Worm (Caenorhabditis elegans) whole organism, L3 larva: ENCODE results near the gene R13H4.5.

Experiments used
- ceh-82 ChIP-seq: fragments of 150-350 bp; optimal IDR thresholded peaks from 2 replicates; lab custom pipeline; 2014; ENCODE audit warnings: missing biosample characterization, missing genetic modification characterization
- egl-5 ChIP-seq: fragments of 150-350 bp; optimal IDR thresholded peaks from 2 replicates; lab custom pipeline; 2017; ENCODE audit warnings: missing biosample characterization, missing genetic modification reagents, missing genetic modification characterization, inconsistent platforms
- elt-3 ChIP-seq, 3 experiments: fragments of 150-350 bp in 1 of 3; sonication (generic microtip) in 2 of 3; optimal IDR thresholded peaks; 2 replicates in 2 of 3; 4 replicates in 1 of 3; lab custom pipeline; 2014 to 2017; ENCODE audit warnings: missing biosample characterization in 3 of 3, missing genetic modification characterization in 3 of 3
- ztf-4 ChIP-seq: fragments of 150-350 bp; optimal IDR thresholded peaks from 2 replicates; lab custom pipeline; 2014; ENCODE audit warnings: missing biosample characterization, missing genetic modification characterization

ce11 chrV:11826967-11827366, 33.5 kb upstream of the R13H4.5 start, which contains the start of the genes mpst-1 and D2023.6:
- TF ChIP-seq ceh-82, result no peak
- TF ChIP-seq elt-3 (tag; optimal IDR thresholded peaks at IDR 0.05; lab: Kevin White, UChicago), result no peak
- no peak for TF ChIP-seq egl-5
- TF ChIP-seq ztf-4 (tag; lab: Kevin White, UChicago), result no peak
